3 worm cellular contexts compared by ENCODE assay signal in the genomic region with DNA sequence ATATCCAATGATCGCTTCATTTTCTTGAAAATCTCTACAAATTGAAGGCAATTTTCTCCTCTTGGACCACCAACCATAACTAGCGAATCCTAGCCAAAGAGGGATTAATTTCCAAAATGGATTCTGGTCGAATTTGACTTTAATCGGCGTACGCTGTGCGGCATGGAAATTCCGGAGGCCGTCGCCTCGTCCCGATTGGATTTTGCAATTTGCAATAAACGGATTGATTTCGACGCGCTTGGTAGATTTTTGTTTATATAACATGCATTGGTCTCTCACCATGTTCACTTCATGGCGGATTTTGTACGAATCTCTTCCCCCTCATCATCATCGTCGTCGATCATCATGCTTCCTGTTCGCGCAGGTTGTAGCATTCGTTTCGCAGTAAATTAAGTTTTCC.
TF ChIP-seq lines count a peak whose summit lies in the region.

No protein-coding gene starts in this region.

TF ChIP-seq in whole organism, L1 larva, 84 proteins besides CTCF, POLR2A, EP300 and RAD21:
- no peak for TF ChIP-seq snu-23 (GFP tag; optimal IDR thresholded peaks at IDR 0.05; lab: Kevin White, UChicago)
- TF ChIP-seq nhr-19 (GFP tag; conservative IDR thresholded peaks at IDR 0.05; lab: Robert Waterston, UW): no peak
- no peak for TF ChIP-seq ceh-8 (GFP tag; optimal IDR thresholded peaks at IDR 0.05; lab: Kevin White, UChicago)
- TF ChIP-seq ceh-90 (tag; optimal IDR thresholded peaks at IDR 0.05; lab: Kevin White, UChicago): no peak
- TF ChIP-seq mep-1 (tag; optimal IDR thresholded peaks at IDR 0.05; lab: Kevin White, UChicago): no peak
- no peak for TF ChIP-seq lin-35 (GFP tag; optimal IDR thresholded peaks at IDR 0.05; lab: Kevin White, UChicago)
- no peak for TF ChIP-seq unc-62 (GFP tag; optimal IDR thresholded peaks at IDR 0.05; lab: Kevin White, UChicago)
- peak; percentile 48 for TF ChIP-seq blmp-1 (tag; optimal IDR thresholded peaks at IDR 0.05; lab: Kevin White, UChicago)
- TF ChIP-seq nhr-84 (tag; optimal IDR thresholded peaks at IDR 0.05; lab: Kevin White, UChicago): no peak
- TF ChIP-seq F16B12.6 (tag; optimal IDR thresholded peaks at IDR 0.05; lab: Kevin White, UChicago): no peak
- TF ChIP-seq lin-14 (GFP tag; optimal IDR thresholded peaks at IDR 0.05; lab: Kevin White, UChicago): peak; percentile 23
- no peak for TF ChIP-seq lin-15B (tag; optimal IDR thresholded peaks at IDR 0.05; lab: Kevin White, UChicago)
- TF ChIP-seq mab-9 (GFP tag; IDR thresholded peaks at IDR 0.05; lab: Robert Waterston, UW): no peak
- no peak for TF ChIP-seq nhr-28 (tag; optimal IDR thresholded peaks at IDR 0.05; lab: Kevin White, UChicago)
- no peak for TF ChIP-seq sup-37 (GFP tag; optimal IDR thresholded peaks at IDR 0.05; lab: Kevin White, UChicago)
- no peak for TF ChIP-seq C16A3.4 (tag; optimal IDR thresholded peaks at IDR 0.05; lab: Kevin White, UChicago)
- no peak for TF ChIP-seq elt-3 (tag; optimal IDR thresholded peaks at IDR 0.05; lab: Kevin White, UChicago)
- no peak for TF ChIP-seq ceh-63 (GFP tag; optimal IDR thresholded peaks at IDR 0.05; lab: Kevin White, UChicago)

TF ChIP-seq in whole organism, late embryonic, 69 proteins besides CTCF, POLR2A, EP300 and RAD21:
- peak; percentile 7 for TF ChIP-seq ceh-31 (tag; optimal IDR thresholded peaks at IDR 0.05; lab: Kevin White, UChicago)
- TF ChIP-seq madf-2 (tag; optimal IDR thresholded peaks at IDR 0.05; lab: Kevin White, UChicago): no peak
- no peak for TF ChIP-seq ama-1 (optimal IDR thresholded peaks at IDR 0.05; lab: Kevin White, UChicago)
- TF ChIP-seq C08G9.2 (tag; optimal IDR thresholded peaks at IDR 0.05; lab: Kevin White, UChicago): no peak
- TF ChIP-seq unc-42 (tag; optimal IDR thresholded peaks at IDR 0.05; lab: Kevin White, UChicago): peak; percentile 52

TF ChIP-seq in whole organism, mixed stage, embryonic, 35 proteins besides CTCF, POLR2A, EP300 and RAD21:
- TF ChIP-seq ces-1 (GFP tag; optimal IDR thresholded peaks at IDR 0.05; lab: Kevin White, UChicago): peak; percentile 68
- peak; percentile 3 for TF ChIP-seq ham-2 (GFP tag; optimal IDR thresholded peaks at IDR 0.05; lab: Kevin White, UChicago)
- no peak for TF ChIP-seq nhr-28 (tag; optimal IDR thresholded peaks at IDR 0.05; lab: Kevin White, UChicago)
